Fruit fly (Drosophila melanogaster) whole organism, embryonic: Measurements from ENCODE around the gene PIG-Q.

Experiments
- Atf3 ChIP-seq: fragments of 200-800 bp; sonication (Bioruptor generic); optimal IDR thresholded peaks from 3 replicates; lab custom pipeline; 2016; ENCODE audit warnings: missing biosample characterization, missing genetic modification characterization
- B-H2 ChIP-seq: fragments of 200-800 bp; sonication (Bioruptor generic); optimal IDR thresholded peaks from 2 replicates; lab custom pipeline; 2018; ENCODE audit warnings: missing biosample characterization, mild to moderate bottlenecking, missing genetic modification characterization
- CG10654 ChIP-seq: fragments of 200-800 bp; sonication (Bioruptor generic); optimal IDR thresholded peaks from 2 replicates; lab custom pipeline; 2016; ENCODE audit warnings: missing biosample characterization, missing genetic modification characterization
- CG11695 ChIP-seq: fragments of 200-800 bp; sonication (Bioruptor generic); IDR thresholded peaks from 3 replicates; pipeline ENCODE4 v1.3.6; 2022; ENCODE audit warnings: missing biosample characterization, missing genetic modification characterization
- CG11696 ChIP-seq: fragments of 200-800 bp; sonication (Bioruptor generic); IDR thresholded peaks from 2 replicates; pipeline ENCODE4 v1.3.6; 2022; ENCODE audit warnings: missing biosample characterization, missing genetic modification characterization
- CG1233 ChIP-seq: fragments of 200-800 bp; sonication (Bioruptor generic); optimal IDR thresholded peaks from 4 replicates; lab custom pipeline; 2018; ENCODE audit warnings: missing biosample characterization, mild to moderate bottlenecking, missing genetic modification characterization
- CG13775 ChIP-seq: fragments of 200-800 bp; sonication (Bioruptor generic); optimal IDR thresholded peaks from 3 replicates; lab custom pipeline; 2017; ENCODE audit warnings: missing biosample characterization, mild to moderate bottlenecking, missing genetic modification characterization
- CG15696 ChIP-seq: fragments of 200-800 bp; sonication (Bioruptor generic); optimal IDR thresholded peaks from 2 replicates; lab custom pipeline; 2019; ENCODE audit warnings: missing biosample characterization, mild to moderate bottlenecking, missing genetic modification characterization, moderate library complexity
- CG17612 ChIP-seq: fragments of 200-800 bp; sonication (Bioruptor generic); IDR thresholded peaks from 2 replicates; pipeline ENCODE4 v1.3.6; 2022; ENCODE audit warnings: missing biosample characterization, missing genetic modification characterization
- CG17912 ChIP-seq: fragments of 200-800 bp; sonication (Bioruptor generic); optimal IDR thresholded peaks from 2 replicates; lab custom pipeline; 2018; ENCODE audit warnings: missing biosample characterization, mild to moderate bottlenecking, missing genetic modification characterization
- CG18764 ChIP-seq: fragments of 200-800 bp; sonication (Bioruptor generic); optimal IDR thresholded peaks from 3 replicates; lab custom pipeline; 2016; ENCODE audit warnings: missing biosample characterization, missing genetic modification characterization
- CG2202 ChIP-seq: fragments of 200-800 bp; sonication (Bioruptor generic); optimal IDR thresholded peaks from 2 replicates; lab custom pipeline; 2018; ENCODE audit warnings: missing biosample characterization, mild to moderate bottlenecking, missing genetic modification characterization
- CG34422 ChIP-seq: fragments of 200-800 bp; sonication (Bioruptor generic); IDR thresholded peaks from 3 replicates; pipeline ENCODE4 v1.3.6; 2022; ENCODE audit warnings: missing biosample characterization, missing genetic modification characterization
- CG3838 ChIP-seq: fragments of 200-800 bp; sonication (Bioruptor generic); optimal IDR thresholded peaks from 3 replicates; lab custom pipeline; 2016; ENCODE audit warnings: missing biosample characterization, missing genetic modification characterization
- CG4730 ChIP-seq: fragments of 200-800 bp; sonication (Bioruptor generic); IDR thresholded peaks from 2 replicates; pipeline ENCODE4 v1.3.6; 2022; ENCODE audit warnings: missing biosample characterization, missing genetic modification characterization
- CG5953 ChIP-seq: fragments of 200-800 bp; sonication (Bioruptor generic); IDR thresholded peaks from 2 replicates; pipeline ENCODE4 v1.3.6; 2022; ENCODE audit warnings: missing biosample characterization, missing genetic modification characterization
- CG8290 ChIP-seq, 3 experiments: fragments of 200-800 bp; sonication (Bioruptor generic); optimal IDR thresholded peaks; 2 replicates each; lab custom pipeline; 2016 to 2019; ENCODE audit warnings: missing biosample characterization in 3 of 3, missing genetic modification characterization in 3 of 3, mild to moderate bottlenecking in 2 of 3, moderate library complexity in 1 of 3
- CG8924 ChIP-seq: fragments of 200-800 bp; optimal IDR thresholded peaks from 3 replicates; lab custom pipeline; 2019; ENCODE audit warnings: missing biosample characterization, mild to moderate bottlenecking, missing genetic modification characterization, moderate library complexity
- CG9817 ChIP-seq: fragments of 200-800 bp; sonication (Bioruptor generic); optimal IDR thresholded peaks from 2 replicates; lab custom pipeline; 2018; ENCODE audit warnings: missing biosample characterization, mild to moderate bottlenecking, missing genetic modification characterization, moderate library complexity
- D19B ChIP-seq: fragments of 200-800 bp; sonication (Bioruptor generic); optimal IDR thresholded peaks from 2 replicates; lab custom pipeline; 2017; ENCODE audit warnings: missing biosample characterization, mild to moderate bottlenecking, missing genetic modification characterization
- Dp ChIP-seq: fragments of 200-800 bp; sonication (Bioruptor generic); optimal IDR thresholded peaks from 2 replicates; lab custom pipeline; 2018; ENCODE audit warnings: missing biosample characterization, mild to moderate bottlenecking, missing genetic modification characterization, moderate library complexity
- Max ChIP-seq: fragments of 200-800 bp; sonication (Bioruptor generic); optimal IDR thresholded peaks from 2 replicates; lab custom pipeline; 2016; ENCODE audit warnings: missing biosample characterization, mild to moderate bottlenecking, missing genetic modification characterization
- NC2β ChIP-seq: fragments of 200-800 bp; sonication (Bioruptor generic); optimal IDR thresholded peaks from 2 replicates; lab custom pipeline; 2016; ENCODE audit warnings: missing biosample characterization, missing genetic modification characterization
- Optix ChIP-seq: fragments of 200-800 bp; sonication (Bioruptor generic); IDR thresholded peaks from 3 replicates; pipeline ENCODE4 v1.3.6; 2022; ENCODE audit warnings: missing biosample characterization, missing genetic modification characterization
- Ptx1 ChIP-seq: fragments of 200-800 bp; sonication (Bioruptor generic); IDR thresholded peaks from 2 replicates; pipeline ENCODE4 v1.3.6; 2022; ENCODE audit warnings: missing biosample characterization, missing genetic modification characterization
- Side ChIP-seq: fragments of 200-800 bp; sonication (Bioruptor generic); optimal IDR thresholded peaks from 2 replicates; lab custom pipeline; 2016; ENCODE audit warnings: missing biosample characterization, missing genetic modification characterization
- Sox100B ChIP-seq: fragments of 200-800 bp; sonication (Bioruptor generic); optimal IDR thresholded peaks from 3 replicates; lab custom pipeline; 2018; ENCODE audit warnings: missing biosample characterization, mild to moderate bottlenecking, missing genetic modification characterization
- TFAM ChIP-seq: fragments of 200-800 bp; sonication (Bioruptor generic); optimal IDR thresholded peaks from 2 replicates; lab custom pipeline; 2017; ENCODE audit warnings: missing biosample characterization, missing genetic modification characterization, inconsistent platforms
- YL-1 ChIP-seq: fragments of 200-800 bp; sonication (Bioruptor generic); optimal IDR thresholded peaks from 3 replicates; lab custom pipeline; 2017; ENCODE audit warnings: missing biosample characterization, mild to moderate bottlenecking, missing genetic modification characterization
- ato ChIP-seq: fragments of 200-800 bp; sonication (Bioruptor generic); IDR thresholded peaks from 2 replicates; pipeline ENCODE4 v1.3.6; 2022; ENCODE audit warnings: missing biosample characterization, missing genetic modification characterization; ENCODE audit not compliant: partially characterized antibody
- az2 ChIP-seq: fragments of 200-800 bp; sonication (Bioruptor generic); optimal IDR thresholded peaks from 3 replicates; lab custom pipeline; 2016; ENCODE audit warnings: missing biosample characterization, missing genetic modification characterization
- bcd ChIP-seq: fragments of 200-800 bp; sonication (Bioruptor generic); optimal IDR thresholded peaks from 2 replicates; lab custom pipeline; 2017; ENCODE audit warnings: missing biosample characterization, mild to moderate bottlenecking, missing genetic modification characterization
- cg ChIP-seq: fragments of 200-800 bp; sonication (Bioruptor generic); optimal IDR thresholded peaks from 3 replicates; lab custom pipeline; 2019; ENCODE audit warnings: missing biosample characterization, mild to moderate bottlenecking, missing genetic modification characterization, moderate library complexity
- ci ChIP-seq: fragments of 200-800 bp; sonication (Bioruptor generic); IDR thresholded peaks from 3 replicates; pipeline ENCODE4 v1.3.6; 2022; ENCODE audit warnings: missing biosample characterization, missing genetic modification characterization
- crp ChIP-seq, 2 experiments: fragments of 200-800 bp; sonication (Bioruptor generic); optimal IDR thresholded peaks; 2 replicates in 1 of 2; 3 replicates in 1 of 2; lab custom pipeline; 2017; ENCODE audit warnings: missing biosample characterization in 2 of 2, missing genetic modification characterization in 2 of 2, mild to moderate bottlenecking in 1 of 2, moderate library complexity in 1 of 2
- emc ChIP-seq: fragments of 200-800 bp; sonication (Bioruptor generic); optimal IDR thresholded peaks from 2 replicates; lab custom pipeline; 2016; ENCODE audit warnings: missing biosample characterization, missing genetic modification characterization
- ems ChIP-seq: fragments of 200-800 bp; sonication (Bioruptor generic); optimal IDR thresholded peaks from 3 replicates; lab custom pipeline; 2016; ENCODE audit warnings: missing biosample characterization, missing genetic modification characterization
- fru ChIP-seq: fragments of >200 bp; optimal IDR thresholded peaks from 2 replicates; lab custom pipeline; 2017
- gcm ChIP-seq: fragments of 200-800 bp; sonication (Bioruptor generic); optimal IDR thresholded peaks from 2 replicates; lab custom pipeline; 2019; ENCODE audit warnings: missing biosample characterization, mild to moderate bottlenecking, missing genetic modification characterization, moderate library complexity
- gcm2 ChIP-seq: fragments of 200-800 bp; sonication (Bioruptor generic); optimal IDR thresholded peaks from 2 replicates; lab custom pipeline; 2016; ENCODE audit warnings: missing biosample characterization, missing genetic modification characterization
- hb ChIP-seq: fragments of 200-800 bp; sonication (Bioruptor generic); IDR thresholded peaks from 3 replicates; pipeline ENCODE4 v1.3.6; 2022; ENCODE audit warnings: missing biosample characterization, missing genetic modification characterization; ENCODE audit not compliant: partially characterized antibody
- inv ChIP-seq: fragments of 200-800 bp; sonication (Bioruptor generic); IDR thresholded peaks from 2 replicates; pipeline ENCODE4 v1.3.6; 2022; ENCODE audit warnings: missing biosample characterization, missing genetic modification characterization; ENCODE audit not compliant: partially characterized antibody
- klu ChIP-seq: fragments of 200-800 bp; sonication (Bioruptor generic); IDR thresholded peaks from 2 replicates; pipeline ENCODE4 v1.3.6; 2022; ENCODE audit warnings: missing biosample characterization, missing genetic modification characterization
- luna ChIP-seq: fragments of 200-800 bp; sonication (Bioruptor generic); optimal IDR thresholded peaks from 2 replicates; lab custom pipeline; 2016; ENCODE audit warnings: missing biosample characterization, missing genetic modification characterization
- onecut ChIP-seq: fragments of 200-800 bp; sonication (Bioruptor generic); IDR thresholded peaks from 2 replicates; pipeline ENCODE4 v1.3.6; 2022; ENCODE audit warnings: missing biosample characterization, missing genetic modification characterization
- pho ChIP-seq: fragments of 200-800 bp; sonication (Bioruptor generic); optimal IDR thresholded peaks from 2 replicates; lab custom pipeline; 2016; ENCODE audit warnings: missing biosample characterization, missing genetic modification characterization
- slp2 ChIP-seq: fragments of 200-800 bp; sonication (Bioruptor generic); optimal IDR thresholded peaks from 2 replicates; lab custom pipeline; 2016; ENCODE audit warnings: missing biosample characterization, missing genetic modification characterization
- wek ChIP-seq: fragments of 200-800 bp; sonication (Bioruptor generic); optimal IDR thresholded peaks from 3 replicates; lab custom pipeline; 2018; ENCODE audit warnings: missing biosample characterization, mild to moderate bottlenecking, missing genetic modification characterization, moderate library complexity
- yki ChIP-seq: fragments of >200 bp; optimal IDR thresholded peaks from 3 replicates; lab custom pipeline; 2018
- zfh2 ChIP-seq: fragments of 200-800 bp; sonication (Bioruptor generic); optimal IDR thresholded peaks from 2 replicates; lab custom pipeline; 2016; ENCODE audit warnings: missing biosample characterization, missing genetic modification characterization

The PIG-Q gene

DNA sequence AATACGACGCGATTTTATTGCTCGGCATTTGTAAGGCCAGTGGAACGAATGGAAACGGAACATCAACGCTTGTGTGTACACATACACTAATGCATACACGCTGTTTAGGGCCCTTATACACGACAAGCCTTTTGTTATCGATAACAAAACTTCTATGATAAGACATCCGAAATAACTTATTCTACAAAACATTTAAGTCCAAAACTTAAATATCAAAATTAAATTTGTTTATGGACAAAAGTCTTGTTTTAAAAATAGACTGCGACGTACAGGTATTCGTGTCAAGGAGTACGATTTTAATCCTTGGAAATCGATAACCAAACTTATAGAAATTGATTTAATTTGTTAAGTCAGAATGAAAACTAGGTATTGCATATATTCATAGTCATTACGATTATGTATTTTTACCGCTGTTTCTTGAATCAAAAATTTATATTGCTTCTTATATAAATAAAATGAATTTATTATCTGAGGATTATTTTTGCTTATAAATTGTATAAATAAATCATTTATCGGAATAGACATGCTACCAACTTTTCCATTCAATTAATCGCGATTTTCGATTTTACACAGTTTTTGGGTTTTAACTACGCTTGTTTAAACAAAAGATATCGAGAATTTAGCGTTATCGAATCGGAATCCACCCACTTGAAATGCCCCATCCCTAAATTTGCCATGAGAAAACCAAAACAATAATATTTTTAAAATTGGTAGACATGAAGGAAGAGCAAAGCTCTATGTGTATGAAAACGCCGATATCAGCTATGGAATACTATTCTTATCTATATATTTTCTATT, 45.7 kb upstream of the PIG-Q start, which contains the start of the genes CG9915 and SWIP (continued):
- TF ChIP-seq emc = no peak
- TF ChIP-seq inv (GFP tag; lab: Robert Waterston, UW) = no peak
- TF ChIP-seq az2 = no peak
- peak; percentile 66 for TF ChIP-seq cg (GFP tag; lab: Kevin White, UChicago)
- TF ChIP-seq CG9817 (tag; lab: Kevin White, UChicago) = no peak
- no peak for TF ChIP-seq Optix (GFP tag; lab: Robert Waterston, UW)
- no peak for TF ChIP-seq pho
- TF ChIP-seq fru (lab: Kevin White, UChicago) = no peak
- peak; percentile 43 for TF ChIP-seq Dp (GFP tag; lab: Kevin White, UChicago)
- TF ChIP-seq CG3838 = no peak
- peak; percentile 87 for TF ChIP-seq ato (GFP tag; lab: Robert Waterston, UW)
- TF ChIP-seq klu = no peak
- no peak for TF ChIP-seq ems
- TF ChIP-seq hb (GFP tag; lab: Robert Waterston, UW) = peak; percentile 77
- TF ChIP-seq Max (GFP tag; lab: Kevin White, UChicago) = peak; percentile 21
- TF ChIP-seq TFAM = no peak
- TF ChIP-seq CG18764 = peak; percentile 100
- TF ChIP-seq Sox100B (GFP tag; lab: Kevin White, UChicago) = no peak
- no peak for TF ChIP-seq zfh2
- no peak for TF ChIP-seq bcd (GFP tag; lab: Kevin White, UChicago)
- TF ChIP-seq CG13775 (GFP tag; lab: Kevin White, UChicago) = peak; percentile 39
- 0 out of 3 replicates have a peak, but pooled peaks have one; percentile 25 for TF ChIP-seq ci (GFP tag; lab: Robert Waterston, UW)
- no peak for TF ChIP-seq CG5953 (GFP tag; lab: Robert Waterston, UW)
- TF ChIP-seq CG4730 (GFP tag; lab: Robert Waterston, UW) = no peak
- no peak for TF ChIP-seq CG17612 (GFP tag; lab: Robert Waterston, UW)
- no peak for TF ChIP-seq CG2202 (tag; lab: Kevin White, UChicago)
- no peak for TF ChIP-seq D19B
- no peak for TF ChIP-seq CG17912 (GFP tag; lab: Kevin White, UChicago)
- no peak for TF ChIP-seq luna (GFP tag; lab: Kevin White, UChicago)
- TF ChIP-seq NC2β = no peak
- no peak for TF ChIP-seq yki (lab: Kevin White, UChicago)
- TF ChIP-seq Atf3 (GFP tag; lab: Kevin White, UChicago) = no peak

DNA sequence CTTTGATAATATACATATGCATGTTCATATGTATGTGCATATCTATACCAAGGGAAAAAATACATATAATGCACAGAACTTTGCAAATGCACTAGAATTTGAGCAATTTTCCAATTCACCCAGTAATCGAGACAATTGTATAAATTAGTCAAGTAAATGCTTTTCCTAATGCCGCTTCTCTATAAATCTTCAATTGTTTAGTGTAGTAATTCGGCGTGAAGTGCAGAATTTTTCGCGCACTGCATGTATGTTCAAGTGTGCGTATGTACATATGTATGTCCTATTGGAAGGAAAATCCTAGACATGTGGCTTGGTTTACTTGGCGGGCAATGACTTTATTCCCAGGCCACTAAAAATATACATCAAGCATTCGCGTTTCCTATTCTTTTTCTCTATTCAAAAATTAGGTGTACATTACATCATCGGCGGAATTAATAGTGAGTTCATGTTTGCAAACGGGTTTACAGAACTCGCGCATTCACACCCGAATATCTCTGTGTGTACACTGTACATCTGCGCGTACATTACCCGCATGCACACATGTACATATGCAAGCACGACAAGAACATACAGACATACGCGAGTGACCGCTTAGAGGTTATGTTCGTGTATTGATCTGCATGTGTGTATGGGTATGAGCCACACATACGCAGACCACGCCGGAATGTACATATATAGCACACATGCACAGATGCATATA, 39.9 kb upstream of the PIG-Q start:
- TF ChIP-seq CG11696 (no peak), onecut (GFP tag; lab: Robert Waterston, UW) (peak; percentile 78), gcm2 (GFP tag; lab: Kevin White, UChicago) (peak; percentile 8), Side (peak; percentile 9), CG34422 (GFP tag; lab: Robert Waterston, UW) (peak; percentile 82; the same call in 1 of the 3 replicates), CG1233 (GFP tag; lab: Kevin White, UChicago) (peak; percentile 7), Ptx1 (GFP tag; lab: Robert Waterston, UW) (no peak), CG8924 (tag; lab: Kevin White, UChicago) (peak; percentile 9), B-H2 (GFP tag; lab: Kevin White, UChicago) (peak; percentile 40), wek (GFP tag; lab: Kevin White, UChicago) (peak; percentile 44), YL-1 (peak; percentile 22), CG8290 (GFP tag; optimal IDR thresholded peaks at IDR 0.05; lab: Kevin White, UChicago) (no peak), CG8290 (tag; optimal IDR thresholded peaks at IDR 0.05; lab: Kevin White, UChicago) (peak in 1 of 2 experiments; percentile 54), gcm (GFP tag; lab: Kevin White, UChicago) (peak; percentile 84), CG11695 (GFP tag; lab: Robert Waterston, UW) (no peak), CG15696 (tag; lab: Kevin White, UChicago) (peak; percentile 28), crp (GFP tag; optimal IDR thresholded peaks at IDR 0.05; lab: Kevin White, UChicago) (no peak), CG10654 (GFP tag; lab: Kevin White, UChicago) (no peak), slp2 (GFP tag; lab: Kevin White, UChicago) (no peak)
